Worm (Caenorhabditis elegans) whole organism, young adult: ENCODE results near the gene T24H10.4.

ENCODE experiments used
- B0035.1 ChIP-seq: sonication (generic microtip); optimal IDR thresholded peaks from 2 replicates; lab custom pipeline; 2016; ENCODE audit warnings: missing genetic modification characterization, mild to moderate bottlenecking, missing compliant biosample characterization, missing genotype, missing genetic modification reagents
- B0261.1 ChIP-seq: sonication (generic microtip); optimal IDR thresholded peaks from 2 replicates; lab custom pipeline; 2016; ENCODE audit warnings: mild to moderate bottlenecking, missing genetic modification characterization, moderate library complexity, missing compliant biosample characterization
- B0336.3 ChIP-seq: fragments of 200-800 bp; sonication (Bioruptor generic); IDR thresholded peaks from 2 replicates; pipeline ENCODE4 v1.3.6; 2022; ENCODE audit warnings: missing genetic modification characterization, missing compliant biosample characterization
- F23B12.7 ChIP-seq: sonication (generic microtip); optimal IDR thresholded peaks from 2 replicates; lab custom pipeline; 2017; ENCODE audit warnings: missing genetic modification characterization, mild to moderate bottlenecking, missing compliant biosample characterization, antibody characterized with exemption, moderate library complexity; ENCODE audit not compliant: insufficient read depth
- F55B11.4 ChIP-seq: sonication (generic microtip); optimal IDR thresholded peaks from 2 replicates; lab custom pipeline; 2016; ENCODE audit warnings: missing compliant biosample characterization, missing genetic modification characterization, borderline replicate concordance; ENCODE audit not compliant: insufficient read depth
- F57C9.4 ChIP-seq: sonication (generic microtip); optimal IDR thresholded peaks from 2 replicates; lab custom pipeline; 2017; ENCODE audit warnings: mild to moderate bottlenecking, missing genetic modification characterization, missing compliant biosample characterization
- K12H6.12 ChIP-seq: fragments of 200-800 bp; sonication (Bioruptor generic); optimal IDR thresholded peaks from 2 replicates; lab custom pipeline; 2018; ENCODE audit warnings: mild to moderate bottlenecking, missing genetic modification characterization, missing compliant biosample characterization
- T26A5.8 ChIP-seq: sonication (generic microtip); optimal IDR thresholded peaks from 2 replicates; lab custom pipeline; 2016; ENCODE audit warnings: missing genetic modification characterization, missing compliant biosample characterization
- Y67H2A.10 ChIP-seq: fragments of 200-800 bp; sonication (Bioruptor generic); conservative IDR thresholded peaks from 2 replicates; pipeline ENCODE4 v1.3.6; 2022; ENCODE audit warnings: missing genetic modification reagents, missing genetic modification characterization, missing compliant biosample characterization
- Y95B8A.8 ChIP-seq: fragments of 200-800 bp; sonication (Bioruptor generic); IDR thresholded peaks from 2 replicates; pipeline ENCODE4 v1.3.6; 2022; ENCODE audit warnings: missing genetic modification reagents, missing genetic modification characterization, missing compliant biosample characterization
- ZK185.1 ChIP-seq: sonication (generic microtip); optimal IDR thresholded peaks from 2 replicates; lab custom pipeline; 2016; ENCODE audit warnings: mild to moderate bottlenecking, missing genetic modification characterization, missing compliant biosample characterization; ENCODE audit not compliant: poor library complexity, severe bottlenecking
- ama-1 ChIP-seq, 3 experiments: fragments of 150-350 bp in 1 of 3; sonication (generic microtip) in 2 of 3; optimal IDR thresholded peaks; 2 replicates each; lab custom pipeline; 2014 to 2018; ENCODE audit warnings: missing biosample characterization in 2 of 3, missing genetic modification characterization in 2 of 3, missing genetic modification reagents in 2 of 3
- aptf-2 ChIP-seq: fragments of 200-800 bp; sonication (Bioruptor generic); conservative IDR thresholded peaks from 2 replicates; pipeline ENCODE4 v1.3.6; 2022; ENCODE audit warnings: missing genetic modification reagents, missing genetic modification characterization, missing compliant biosample characterization
- athp-1 ChIP-seq: sonication (generic microtip); optimal IDR thresholded peaks from 2 replicates; lab custom pipeline; 2017; ENCODE audit warnings: mild to moderate bottlenecking, missing genetic modification characterization, missing compliant biosample characterization
- attf-3 ChIP-seq: fragments of 200-800 bp; sonication (Bioruptor generic); conservative IDR thresholded peaks from 2 replicates; pipeline ENCODE4 v1.3.6; 2022; ENCODE audit warnings: missing genetic modification reagents, missing genetic modification characterization, missing compliant biosample characterization
- ceh-40 ChIP-seq: fragments of 200-800 bp; sonication (Bioruptor generic); IDR thresholded peaks from 2 replicates; pipeline ENCODE4 v1.3.6; 2022; ENCODE audit warnings: missing genetic modification characterization, missing compliant biosample characterization
- ceh-58 ChIP-seq: fragments of 200-800 bp; sonication (Bioruptor generic); IDR thresholded peaks from 2 replicates; pipeline ENCODE4 v1.3.6; 2022; ENCODE audit warnings: missing genetic modification characterization, missing compliant biosample characterization
- ceh-91 ChIP-seq: fragments of 200-800 bp; sonication (Bioruptor generic); IDR thresholded peaks from 2 replicates; pipeline ENCODE4 v1.3.6; 2022; ENCODE audit warnings: missing genetic modification reagents, missing genetic modification characterization, missing compliant biosample characterization
- chd-7 ChIP-seq: sonication (generic microtip); optimal IDR thresholded peaks from 2 replicates; lab custom pipeline; 2016; ENCODE audit warnings: mild to moderate bottlenecking, missing genetic modification characterization, moderate library complexity, missing compliant biosample characterization
- die-1 ChIP-seq: sonication (generic microtip); optimal IDR thresholded peaks from 2 replicates; lab custom pipeline; 2016; ENCODE audit warnings: missing genotype, mild to moderate bottlenecking, missing genetic modification characterization, missing compliant biosample characterization
- ekl-4 ChIP-seq: fragments of 200-800 bp; sonication (Bioruptor generic); IDR thresholded peaks from 2 replicates; pipeline ENCODE4 v1.3.6; 2022; ENCODE audit warnings: missing genetic modification reagents, missing genetic modification characterization, missing compliant biosample characterization
- him-1 ChIP-seq: sonication (generic microtip); optimal IDR thresholded peaks from 2 replicates; lab custom pipeline; 2016; ENCODE audit warnings: missing genotype, missing genetic modification reagents, missing genetic modification characterization, missing compliant biosample characterization
- let-607 ChIP-seq, 2 experiments: fragments of 200-800 bp in 1 of 2; sonication (Bioruptor generic) in 1 of 2; sonication (generic microtip) in 1 of 2; optimal IDR thresholded peaks; 2 replicates each; lab custom pipeline; 2016 to 2018; ENCODE audit warnings: mild to moderate bottlenecking in 2 of 2, missing compliant biosample characterization in 2 of 2, missing genetic modification characterization in 2 of 2, moderate library complexity in 2 of 2, missing genotype in 1 of 2
- lin-40 ChIP-seq: sonication (generic microtip); optimal IDR thresholded peaks from 2 replicates; lab custom pipeline; 2016; ENCODE audit warnings: missing genetic modification characterization, mild to moderate bottlenecking, missing compliant biosample characterization, missing genotype, missing genetic modification reagents
- lir-1 ChIP-seq: fragments of 200-800 bp; sonication (Bioruptor generic); conservative IDR thresholded peaks from 2 replicates; pipeline ENCODE4 v1.3.6; 2022; ENCODE audit warnings: missing genetic modification reagents, missing genetic modification characterization, missing compliant biosample characterization
- lsl-1 ChIP-seq: fragments of 200-800 bp; sonication (Bioruptor generic); optimal IDR thresholded peaks from 2 replicates; lab custom pipeline; 2018; ENCODE audit warnings: mild to moderate bottlenecking, missing genetic modification characterization, moderate library complexity, missing compliant biosample characterization
- madf-10 ChIP-seq: sonication (generic microtip); optimal IDR thresholded peaks from 2 replicates; lab custom pipeline; 2016; ENCODE audit warnings: mild to moderate bottlenecking, missing genetic modification characterization, missing compliant biosample characterization
- madf-6 ChIP-seq: fragments of 200-800 bp; sonication (Bioruptor generic); IDR thresholded peaks from 2 replicates; pipeline ENCODE4 v1.3.6; 2022; ENCODE audit warnings: missing genetic modification reagents, missing genetic modification characterization, missing compliant biosample characterization
- madf-8 ChIP-seq: fragments of 200-800 bp; sonication (Bioruptor generic); conservative IDR thresholded peaks from 2 replicates; pipeline ENCODE4 v1.3.6; 2022; ENCODE audit warnings: missing genetic modification reagents, missing genetic modification characterization, missing compliant biosample characterization
- mcd-1 ChIP-seq: fragments of 200-800 bp; sonication (Bioruptor generic); IDR thresholded peaks from 2 replicates; pipeline ENCODE4 v1.3.6; 2022; ENCODE audit warnings: missing genetic modification reagents, missing genetic modification characterization, missing compliant biosample characterization
- mxl-1 ChIP-seq: sonication (generic microtip); optimal IDR thresholded peaks from 2 replicates; lab custom pipeline; 2016; ENCODE audit warnings: missing genetic modification characterization, missing compliant biosample characterization
- nfya-1 ChIP-seq: sonication (generic microtip); optimal IDR thresholded peaks from 2 replicates; lab custom pipeline; 2017; ENCODE audit warnings: antibody characterized with exemption, missing compliant biosample characterization, missing genetic modification characterization, borderline replicate concordance; ENCODE audit not compliant: insufficient read depth
- nfya-2 ChIP-seq: fragments of 200-800 bp; sonication (Bioruptor generic); IDR thresholded peaks from 2 replicates; pipeline ENCODE4 v1.3.6; 2022; ENCODE audit warnings: missing genetic modification reagents, missing genetic modification characterization, missing compliant biosample characterization
- nhr-179 ChIP-seq: sonication (generic microtip); optimal IDR thresholded peaks from 2 replicates; lab custom pipeline; 2016; ENCODE audit warnings: mild to moderate bottlenecking, missing genetic modification characterization, missing compliant biosample characterization
- nhr-27 ChIP-seq: fragments of 200-800 bp; sonication (Bioruptor generic); optimal IDR thresholded peaks from 2 replicates; lab custom pipeline; 2018; ENCODE audit warnings: mild to moderate bottlenecking, missing genetic modification characterization, moderate library complexity, missing compliant biosample characterization
- nhr-80 ChIP-seq: sonication (generic microtip); optimal IDR thresholded peaks from 2 replicates; lab custom pipeline; 2016; ENCODE audit warnings: missing genetic modification characterization, missing compliant biosample characterization
- pha-4 ChIP-seq: fragments of 150-350 bp; sonication (generic microtip); optimal IDR thresholded peaks from 2 replicates; lab custom pipeline; 2014; ENCODE audit warnings: missing biosample characterization, missing genetic modification reagents, missing genetic modification characterization
- rpc-1 ChIP-seq, 2 experiments: fragments of 150-350 bp in 1 of 2; sonication (generic microtip) in 1 of 2; optimal IDR thresholded peaks; 2 replicates each; lab custom pipeline; 2014 to 2018; ENCODE audit warnings: missing biosample characterization in 1 of 2, missing genetic modification characterization in 1 of 2, missing genetic modification reagents in 1 of 2, missing genotype in 1 of 2
- sdz-38 ChIP-seq: sonication (generic microtip); optimal IDR thresholded peaks from 2 replicates; lab custom pipeline; 2016; ENCODE audit warnings: missing genotype, missing genetic modification characterization, missing compliant biosample characterization
- somi-1 ChIP-seq: fragments of 200-800 bp; sonication (Bioruptor generic); optimal IDR thresholded peaks from 2 replicates; lab custom pipeline; 2018; ENCODE audit warnings: mild to moderate bottlenecking, missing genetic modification characterization, missing compliant biosample characterization
- ztf-18 ChIP-seq: sonication (generic microtip); optimal IDR thresholded peaks from 2 replicates; lab custom pipeline; 2016; ENCODE audit warnings: missing genotype, mild to moderate bottlenecking, missing genetic modification characterization, missing compliant biosample characterization
- ztf-22 ChIP-seq: fragments of 200-800 bp; sonication (Bioruptor generic); optimal IDR thresholded peaks from 2 replicates; lab custom pipeline; 2018; ENCODE audit warnings: mild to moderate bottlenecking, missing genetic modification characterization, moderate library complexity, missing compliant biosample characterization
- ztf-25 ChIP-seq: fragments of 200-800 bp; sonication (Bioruptor generic); IDR thresholded peaks from 2 replicates; pipeline ENCODE4 v1.3.6; 2022; ENCODE audit warnings: missing genetic modification reagents, missing genetic modification characterization, missing compliant biosample characterization

The T24H10.4 gene

ce11 chrII:9141110-9141509 is 31.8 kb downstream of the T24H10.4 start:
- TF ChIP-seq pha-4 (tag; lab: Kevin White, UChicago) (no peak), athp-1 (tag; lab: Kevin White, UChicago) (no peak), lsl-1 (no peak), T26A5.8 (tag; lab: Kevin White, UChicago) (no peak), die-1 (tag; lab: Kevin White, UChicago) (no peak), ceh-40 (GFP tag; lab: Robert Waterston, UW) (no peak), ZK185.1 (tag; lab: Kevin White, UChicago) (no peak), B0035.1 (no peak), him-1 (no peak), nhr-80 (tag; lab: Kevin White, UChicago) (no peak), sdz-38 (no peak), nfya-1 (tag; lab: Kevin White, UChicago) (no peak), mcd-1 (no peak), lir-1 (GFP tag; lab: Robert Waterston, UW) (no peak), ceh-58 (no peak)

- no peak for TF ChIP-seq lir-1 (GFP tag; lab: Robert Waterston, UW)
- no peak for TF ChIP-seq nhr-27 (tag; lab: Kevin White, UChicago)
- no peak for TF ChIP-seq madf-10 (tag; lab: Kevin White, UChicago)
- TF ChIP-seq K12H6.12: no peak
- no peak for TF ChIP-seq F55B11.4 (tag; lab: Kevin White, UChicago)
- no peak for TF ChIP-seq ama-1 (optimal IDR thresholded peaks at IDR 0.05; lab: Kevin White, UChicago)
- no peak for TF ChIP-seq ama-1 (GFP tag; optimal IDR thresholded peaks at IDR 0.05; lab: Kevin White, UChicago)
- no peak for TF ChIP-seq chd-7 (tag; lab: Kevin White, UChicago)
- TF ChIP-seq madf-6 (GFP tag; lab: Robert Waterston, UW): no peak
- no peak for TF ChIP-seq Y95B8A.8 (GFP tag; lab: Robert Waterston, UW)
- TF ChIP-seq ztf-25 (GFP tag; lab: Robert Waterston, UW): no peak
- no peak for TF ChIP-seq mxl-1 (tag; lab: Kevin White, UChicago)
- no peak for TF ChIP-seq rpc-1 (optimal IDR thresholded peaks at IDR 0.05; lab: Kevin White, UChicago)
- TF ChIP-seq rpc-1 (tag; optimal IDR thresholded peaks at IDR 0.05; lab: Kevin White, UChicago): no peak
- no peak for TF ChIP-seq Y67H2A.10
- no peak for TF ChIP-seq lin-40
- TF ChIP-seq aptf-2 (GFP tag; lab: Robert Waterston, UW): no peak
- no peak for TF ChIP-seq sdz-38
- no peak for TF ChIP-seq ztf-18
- TF ChIP-seq somi-1 (GFP tag; lab: Kevin White, UChicago): no peak
These were observed 34.5 kb downstream of the T24H10.4 start for ce11 chrII:9143795-9144194.

ce11 chrII:9144366-9144765 is 35.0 kb downstream of the T24H10.4 start:
- TF ChIP-seq sdz-38: no peak
- TF ChIP-seq madf-8: no peak
- TF ChIP-seq attf-3 (GFP tag; lab: Robert Waterston, UW): no peak
- TF ChIP-seq Y95B8A.8 (GFP tag; lab: Robert Waterston, UW): no peak
- no peak for TF ChIP-seq ztf-22 (GFP tag; lab: Kevin White, UChicago)
- TF ChIP-seq B0261.1 (tag; lab: Kevin White, UChicago): no peak
- no peak for TF ChIP-seq F57C9.4 (tag; lab: Kevin White, UChicago)
- no peak for TF ChIP-seq rpc-1 (optimal IDR thresholded peaks at IDR 0.05; lab: Kevin White, UChicago)
- TF ChIP-seq rpc-1 (tag; optimal IDR thresholded peaks at IDR 0.05; lab: Kevin White, UChicago): no peak
- TF ChIP-seq madf-10 (tag; lab: Kevin White, UChicago): no peak
- TF ChIP-seq K12H6.12: no peak
- TF ChIP-seq nhr-179 (tag; lab: Kevin White, UChicago): no peak
- TF ChIP-seq ekl-4 (GFP tag; lab: Robert Waterston, UW): no peak
- no peak for TF ChIP-seq let-607 (tag; optimal IDR thresholded peaks at IDR 0.05; lab: Kevin White, UChicago)
- TF ChIP-seq him-1: no peak
- no peak for TF ChIP-seq F23B12.7 (tag; lab: Kevin White, UChicago)
- TF ChIP-seq nfya-2 (GFP tag; lab: Robert Waterston, UW): no peak
- TF ChIP-seq B0336.3 (GFP tag; lab: Robert Waterston, UW): no peak
- TF ChIP-seq ceh-40 (GFP tag; lab: Robert Waterston, UW): no peak
- TF ChIP-seq ceh-91: no peak
- TF ChIP-seq, all 124 proteins: peak for 0
